Worm (Caenorhabditis elegans) whole organism, young adult: Measurements from ENCODE around the gene hif-1.

Experiments
- B0261.1 ChIP-seq: sonication (generic microtip); optimal IDR thresholded peaks from 2 replicates; lab custom pipeline; 2016; ENCODE audit warnings: mild to moderate bottlenecking, missing genetic modification characterization, moderate library complexity, missing compliant biosample characterization
- F37B4.10 ChIP-seq: fragments of 200-800 bp; sonication (Bioruptor generic); IDR thresholded peaks from 2 replicates; pipeline ENCODE4 v1.3.6; 2022; ENCODE audit warnings: missing genetic modification characterization, missing compliant biosample characterization
- K11D2.4 ChIP-seq: fragments of 200-800 bp; sonication (Bioruptor generic); IDR thresholded peaks from 2 replicates; pipeline ENCODE4 v1.3.6; 2022; ENCODE audit warnings: missing genetic modification reagents, missing genetic modification characterization, missing compliant biosample characterization
- cebp-1 ChIP-seq, 2 experiments: fragments of 200-800 bp in 1 of 2; sonication (Bioruptor generic) in 1 of 2; sonication (generic microtip) in 1 of 2; IDR thresholded peaks in 1 of 2; optimal IDR thresholded peaks in 1 of 2; 2 replicates each; pipeline versions ENCODE4 v1.3.6 to Lab custom; 2017 to 2022; ENCODE audit warnings: missing compliant biosample characterization in 2 of 2, missing genetic modification characterization in 2 of 2, mild to moderate bottlenecking in 1 of 2, missing genetic modification reagents in 1 of 2, moderate library complexity in 1 of 2
- ceh-100 ChIP-seq: fragments of 200-800 bp; sonication (Bioruptor generic); IDR thresholded peaks from 2 replicates; pipeline ENCODE4 v1.3.6; 2022; ENCODE audit warnings: missing genetic modification reagents, missing genetic modification characterization, missing compliant biosample characterization
- lin-35 ChIP-seq, 3 experiments: fragments of 150-350 bp in 2 of 3; sonication (generic microtip) in 1 of 3; optimal IDR thresholded peaks; 2 replicates each; lab custom pipeline; 2014 to 2018; ENCODE audit warnings: missing biosample characterization in 3 of 3, missing genetic modification characterization in 3 of 3, missing genetic modification reagents in 3 of 3
- mcd-1 ChIP-seq: fragments of 200-800 bp; sonication (Bioruptor generic); IDR thresholded peaks from 2 replicates; pipeline ENCODE4 v1.3.6; 2022; ENCODE audit warnings: missing genetic modification reagents, missing genetic modification characterization, missing compliant biosample characterization
- pha-4 ChIP-seq: fragments of 150-350 bp; sonication (generic microtip); optimal IDR thresholded peaks from 2 replicates; lab custom pipeline; 2014; ENCODE audit warnings: missing biosample characterization, missing genetic modification reagents, missing genetic modification characterization
- sea-2 ChIP-seq: fragments of 200-800 bp; sonication (Bioruptor generic); IDR thresholded peaks from 2 replicates; pipeline ENCODE4 v1.3.6; 2022; ENCODE audit warnings: missing genetic modification characterization, missing compliant biosample characterization
- tbp1 ChIP-seq: fragments of 200-800 bp; sonication (Bioruptor generic); optimal IDR thresholded peaks from 2 replicates; lab custom pipeline; 2018; ENCODE audit warnings: mild to moderate bottlenecking, missing genetic modification characterization, missing compliant biosample characterization

ce11 chrV:20776761-20777160 is 3.4 kb upstream of the hif-1 start:
- TF ChIP-seq cebp-1 (GFP tag; IDR thresholded peaks at IDR 0.05; lab: Robert Waterston, UW) (0 out of 2 replicates have a peak, but pooled peaks have one; percentile 14), cebp-1 (tag; optimal IDR thresholded peaks at IDR 0.05; lab: Kevin White, UChicago) (peak; percentile 75), pha-4 (tag; lab: Kevin White, UChicago) (no peak), K11D2.4 (GFP tag; lab: Robert Waterston, UW) (peak; percentile 61; the same call in 1 of the 2 replicates), F37B4.10 (GFP tag; lab: Robert Waterston, UW) (no peak), sea-2 (GFP tag; lab: Robert Waterston, UW) (no peak), tbp1 (peak; percentile 40), lin-35 (GFP tag; optimal IDR thresholded peaks at IDR 0.05; lab: Kevin White, UChicago) (no peak), mcd-1 (GFP tag; lab: Robert Waterston, UW) (0 out of 2 replicates have a peak, but pooled peaks have one; percentile 29), ceh-100 (GFP tag; lab: Robert Waterston, UW) (no peak), B0261.1 (tag; lab: Kevin White, UChicago) (no peak)
